Worm (Caenorhabditis elegans): ENCODE data around the gene ceh-91.

Gene ceh-91

ce11 chrIII:11629354-11629753, 12.8 kb downstream of the ceh-91 start, which contains the start of gene Y66A7A.7:
Y66A7A.7 (minus strand) TSS chrIII:11629454.
- no peak for TF ChIP-seq tab-1 (GFP tag; IDR thresholded peaks at IDR 0.05)
- no peak for TF ChIP-seq flt-1 (GFP tag; IDR thresholded peaks at IDR 0.05)
- no peak for TF ChIP-seq klf-2 (GFP tag; conservative IDR thresholded peaks at IDR 0.05)

- TF ChIP-seq cog-1 (tag; optimal IDR thresholded peaks at IDR 0.05) = no peak
- TF ChIP-seq ztf-23 (GFP tag; IDR thresholded peaks at IDR 0.05) = no peak
- TF ChIP-seq ztf-29 (GFP tag; IDR thresholded peaks at IDR 0.05) = no peak
- no peak for TF ChIP-seq T22C8.4 (GFP tag; IDR thresholded peaks at IDR 0.05)
- TF ChIP-seq ref-1 (GFP tag; conservative IDR thresholded peaks at IDR 0.05) = no peak
- TF ChIP-seq klf-2 (GFP tag; conservative IDR thresholded peaks at IDR 0.05) = no peak
- TF ChIP-seq tab-1 (GFP tag; IDR thresholded peaks at IDR 0.05) = no peak
- TF ChIP-seq med-1 (GFP tag; optimal IDR thresholded peaks at IDR 0.05; ENCODE audit: insufficient read depth) = no peak
- no peak for TF ChIP-seq flt-1 (GFP tag; IDR thresholded peaks at IDR 0.05)
Measured at ce11 chrIII:11631111-11631510, 14.6 kb downstream of the ceh-91 start.

- TF ChIP-seq ref-1 (GFP tag; conservative IDR thresholded peaks at IDR 0.05) (no peak), ztf-29 (GFP tag; IDR thresholded peaks at IDR 0.05) (no peak), tab-1 (GFP tag; IDR thresholded peaks at IDR 0.05) (no peak), T22C8.4 (GFP tag; IDR thresholded peaks at IDR 0.05) (no peak), ztf-23 (GFP tag; IDR thresholded peaks at IDR 0.05) (no peak), cog-1 (tag; optimal IDR thresholded peaks at IDR 0.05) (no peak), klf-2 (GFP tag; conservative IDR thresholded peaks at IDR 0.05) (no peak), med-1 (GFP tag; optimal IDR thresholded peaks at IDR 0.05; ENCODE audit: insufficient read depth) (no peak), flt-1 (GFP tag; IDR thresholded peaks at IDR 0.05) (no peak)
Measured at ce11 chrIII:11632376-11632775, 15.8 kb downstream of the ceh-91 start.

ce11 chrIII:11633444-11633843, 16.9 kb downstream of the ceh-91 start:
- TF ChIP-seq T22C8.4 (GFP tag; IDR thresholded peaks at IDR 0.05) = no peak
- no peak for TF ChIP-seq med-1 (GFP tag; optimal IDR thresholded peaks at IDR 0.05; ENCODE audit: insufficient read depth)
- TF ChIP-seq ztf-23 (GFP tag; IDR thresholded peaks at IDR 0.05) = no peak
- TF ChIP-seq flt-1 (GFP tag; IDR thresholded peaks at IDR 0.05) = no peak
- no peak for TF ChIP-seq tab-1 (GFP tag; IDR thresholded peaks at IDR 0.05)
- TF ChIP-seq ztf-29 (GFP tag; IDR thresholded peaks at IDR 0.05) = no peak
- TF ChIP-seq cog-1 (tag; optimal IDR thresholded peaks at IDR 0.05) = no peak
- no peak for TF ChIP-seq klf-2 (GFP tag; conservative IDR thresholded peaks at IDR 0.05)
- no peak for TF ChIP-seq ref-1 (GFP tag; conservative IDR thresholded peaks at IDR 0.05)

- TF ChIP-seq flt-1 (GFP tag; IDR thresholded peaks at IDR 0.05) (no peak), T22C8.4 (GFP tag; IDR thresholded peaks at IDR 0.05) (no peak), cog-1 (tag; optimal IDR thresholded peaks at IDR 0.05) (no peak)
Measured at ce11 chrIII:11635000-11635399, 18.5 kb downstream of the ceh-91 start.

- TF ChIP-seq med-1 (GFP tag; optimal IDR thresholded peaks at IDR 0.05; ENCODE audit: insufficient read depth) = no peak
- TF ChIP-seq T22C8.4 (GFP tag; IDR thresholded peaks at IDR 0.05) = no peak
- TF ChIP-seq tab-1 (GFP tag; IDR thresholded peaks at IDR 0.05) = no peak
- TF ChIP-seq flt-1 (GFP tag; IDR thresholded peaks at IDR 0.05) = no peak
- no peak for TF ChIP-seq ref-1 (GFP tag; conservative IDR thresholded peaks at IDR 0.05)
- no peak for TF ChIP-seq cog-1 (tag; optimal IDR thresholded peaks at IDR 0.05)
- no peak for TF ChIP-seq klf-2 (GFP tag; conservative IDR thresholded peaks at IDR 0.05)
- no peak for TF ChIP-seq ztf-23 (GFP tag; IDR thresholded peaks at IDR 0.05)
- TF ChIP-seq ztf-29 (GFP tag; IDR thresholded peaks at IDR 0.05) = no peak
Measured at ce11 chrIII:11636740-11637139, 20.2 kb downstream of the ceh-91 start, which contains the start of gene tbx-33. tbx-33 (minus strand) TSS chrIII:11636840.

ce11 chrIII:11641347-11641746, 24.8 kb downstream of the ceh-91 start:
- TF ChIP-seq cog-1 (tag; optimal IDR thresholded peaks at IDR 0.05) = no peak
- TF ChIP-seq ztf-23 (GFP tag; IDR thresholded peaks at IDR 0.05) = no peak
- no peak for TF ChIP-seq flt-1 (GFP tag; IDR thresholded peaks at IDR 0.05)
- TF ChIP-seq klf-2 (GFP tag; conservative IDR thresholded peaks at IDR 0.05) = no peak
- no peak for TF ChIP-seq tab-1 (GFP tag; IDR thresholded peaks at IDR 0.05)
- no peak for TF ChIP-seq med-1 (GFP tag; optimal IDR thresholded peaks at IDR 0.05; ENCODE audit: insufficient read depth)
- no peak for TF ChIP-seq T22C8.4 (GFP tag; IDR thresholded peaks at IDR 0.05)

ce11 chrIII:11650152-11650551, 33.6 kb downstream of the ceh-91 start, which contains the start of gene faah-6:
faah-6 (plus strand) TSS chrIII:11650452.
- TF ChIP-seq ztf-29 (GFP tag; IDR thresholded peaks at IDR 0.05) = no peak
- TF ChIP-seq med-1 (GFP tag; optimal IDR thresholded peaks at IDR 0.05; ENCODE audit: insufficient read depth) = no peak
- TF ChIP-seq cog-1 (tag; optimal IDR thresholded peaks at IDR 0.05) = no peak

ce11 chrIII:11651430-11651829, 34.9 kb downstream of the ceh-91 start:
- TF ChIP-seq T22C8.4 (GFP tag; IDR thresholded peaks at IDR 0.05) (no peak), ref-1 (GFP tag; conservative IDR thresholded peaks at IDR 0.05) (no peak), ztf-23 (GFP tag; IDR thresholded peaks at IDR 0.05) (no peak), flt-1 (GFP tag; IDR thresholded peaks at IDR 0.05) (no peak), ztf-29 (GFP tag; IDR thresholded peaks at IDR 0.05) (no peak), klf-2 (GFP tag; conservative IDR thresholded peaks at IDR 0.05) (no peak), cog-1 (tag; optimal IDR thresholded peaks at IDR 0.05) (no peak), tab-1 (GFP tag; IDR thresholded peaks at IDR 0.05) (no peak), med-1 (GFP tag; optimal IDR thresholded peaks at IDR 0.05; ENCODE audit: insufficient read depth) (no peak)

- TF ChIP-seq klf-2 (GFP tag; conservative IDR thresholded peaks at IDR 0.05) (no peak), tab-1 (GFP tag; IDR thresholded peaks at IDR 0.05) (no peak), ztf-23 (GFP tag; IDR thresholded peaks at IDR 0.05) (no peak), ref-1 (GFP tag; conservative IDR thresholded peaks at IDR 0.05) (no peak), flt-1 (GFP tag; IDR thresholded peaks at IDR 0.05) (no peak), T22C8.4 (GFP tag; IDR thresholded peaks at IDR 0.05) (no peak), cog-1 (tag; optimal IDR thresholded peaks at IDR 0.05) (no peak), ztf-29 (GFP tag; IDR thresholded peaks at IDR 0.05) (no peak), med-1 (GFP tag; optimal IDR thresholded peaks at IDR 0.05; ENCODE audit: insufficient read depth) (no peak)
Measured at ce11 chrIII:11656389-11656788, 39.8 kb downstream of the ceh-91 start.

Measured in whole organism, midembryonic.